Fruit fly (Drosophila melanogaster) whole organism, embryonic: ENCODE data around the gene CG31675.

Experiments
- ATbp ChIP-seq: fragments of 200-800 bp; sonication (Bioruptor generic); optimal IDR thresholded peaks from 2 replicates; lab custom pipeline; 2017; ENCODE audit warnings: missing biosample characterization, mild to moderate bottlenecking, missing genetic modification characterization, missing genetic modification reagents
- Abd-B ChIP-seq: fragments of 200-800 bp; sonication (Bioruptor generic); optimal IDR thresholded peaks from 2 replicates; lab custom pipeline; 2018; ENCODE audit warnings: missing biosample characterization, mild to moderate bottlenecking, missing genetic modification characterization, moderate library complexity
- Aef1 ChIP-seq: fragments of 200-800 bp; sonication (Bioruptor generic); IDR thresholded peaks from 3 replicates; pipeline ENCODE4 v1.3.6; 2022; ENCODE audit warnings: missing biosample characterization, missing genetic modification characterization
- CG10654 ChIP-seq: fragments of 200-800 bp; sonication (Bioruptor generic); optimal IDR thresholded peaks from 2 replicates; lab custom pipeline; 2016; ENCODE audit warnings: missing biosample characterization, missing genetic modification characterization
- CG15514 ChIP-seq: fragments of 200-800 bp; sonication (Bioruptor generic); optimal IDR thresholded peaks from 3 replicates; lab custom pipeline; 2017; ENCODE audit warnings: missing biosample characterization, missing genetic modification characterization, mild to moderate bottlenecking, moderate library complexity, missing genetic modification reagents
- CG2129 ChIP-seq: fragments of 200-800 bp; sonication (Bioruptor generic); IDR thresholded peaks from 2 replicates; pipeline ENCODE4 v1.3.6; 2022; ENCODE audit warnings: missing biosample characterization, missing genetic modification characterization; ENCODE audit not compliant: partially characterized antibody
- CG31365 ChIP-seq: fragments of 200-800 bp; sonication (Bioruptor generic); optimal IDR thresholded peaks from 2 replicates; lab custom pipeline; 2018; ENCODE audit warnings: missing biosample characterization, mild to moderate bottlenecking, missing genetic modification characterization
- CG31441 ChIP-seq: fragments of 200-800 bp; sonication (Bioruptor generic); IDR thresholded peaks from 2 replicates; pipeline ENCODE4 v1.3.6; 2022; ENCODE audit warnings: missing biosample characterization, missing genetic modification characterization
- CG32767 ChIP-seq: fragments of 200-800 bp; sonication (Bioruptor generic); IDR thresholded peaks from 2 replicates; pipeline ENCODE4 v1.3.6; 2022; ENCODE audit warnings: missing biosample characterization, missing genetic modification characterization
- CG32772 ChIP-seq: fragments of 200-800 bp; sonication (Bioruptor generic); IDR thresholded peaks from 2 replicates; pipeline ENCODE4 v1.3.6; 2022; ENCODE audit warnings: missing biosample characterization, missing genetic modification characterization
- CG33213 ChIP-seq: fragments of 200-800 bp; sonication (Bioruptor generic); optimal IDR thresholded peaks from 3 replicates; lab custom pipeline; 2016; ENCODE audit warnings: missing biosample characterization, missing genetic modification characterization
- CG34376 ChIP-seq: fragments of 200-800 bp; sonication (Bioruptor generic); optimal IDR thresholded peaks from 2 replicates; lab custom pipeline; 2018; ENCODE audit warnings: missing biosample characterization, mild to moderate bottlenecking, missing genetic modification characterization
- CG4360 ChIP-seq: fragments of 200-800 bp; sonication (Bioruptor generic); IDR thresholded peaks from 2 replicates; pipeline ENCODE4 v1.3.6; 2022; ENCODE audit warnings: missing biosample characterization, missing genetic modification characterization
- CG4707 ChIP-seq: fragments of 200-800 bp; sonication (Bioruptor generic); optimal IDR thresholded peaks from 2 replicates; lab custom pipeline; 2018; ENCODE audit warnings: missing biosample characterization, mild to moderate bottlenecking, missing genetic modification characterization, moderate library complexity
- CG4730 ChIP-seq: fragments of 200-800 bp; sonication (Bioruptor generic); IDR thresholded peaks from 2 replicates; pipeline ENCODE4 v1.3.6; 2022; ENCODE audit warnings: missing biosample characterization, missing genetic modification characterization
- CG6683 ChIP-seq: fragments of 200-800 bp; sonication (Bioruptor generic); optimal IDR thresholded peaks from 2 replicates; lab custom pipeline; 2017; ENCODE audit warnings: missing biosample characterization, mild to moderate bottlenecking, missing genetic modification characterization, missing genetic modification reagents
- CG7745 ChIP-seq: fragments of 200-800 bp; sonication (Bioruptor generic); optimal IDR thresholded peaks from 2 replicates; lab custom pipeline; 2018; ENCODE audit warnings: missing biosample characterization, mild to moderate bottlenecking, missing genetic modification characterization, moderate library complexity
- CG7987 ChIP-seq: fragments of 200-800 bp; sonication (Bioruptor generic); optimal IDR thresholded peaks from 2 replicates; lab custom pipeline; 2018; ENCODE audit warnings: missing biosample characterization, mild to moderate bottlenecking, missing genetic modification characterization, moderate library complexity
- CG8290 ChIP-seq, 3 experiments: fragments of 200-800 bp; sonication (Bioruptor generic); optimal IDR thresholded peaks; 2 replicates each; lab custom pipeline; 2016 to 2019; ENCODE audit warnings: missing biosample characterization in 3 of 3, missing genetic modification characterization in 3 of 3, mild to moderate bottlenecking in 2 of 3, moderate library complexity in 1 of 3
- Dbx ChIP-seq: fragments of 200-800 bp; sonication (Bioruptor generic); IDR thresholded peaks from 3 replicates; pipeline ENCODE4 v1.3.6; 2022; ENCODE audit warnings: missing biosample characterization, missing genetic modification characterization
- Dip2 ChIP-seq: fragments of 200-800 bp; sonication (Bioruptor generic); IDR thresholded peaks from 2 replicates; pipeline ENCODE4 v1.3.6; 2022; ENCODE audit warnings: missing biosample characterization, missing genetic modification characterization
- Dll ChIP-seq: fragments of 200-800 bp; sonication (Bioruptor generic); IDR thresholded peaks from 4 replicates; pipeline ENCODE4 v1.3.6; 2022; ENCODE audit warnings: missing biosample characterization, missing genetic modification characterization; ENCODE audit not compliant: partially characterized antibody
- Drgx ChIP-seq: fragments of 200-800 bp; sonication (Bioruptor generic); IDR thresholded peaks from 2 replicates; pipeline ENCODE4 v1.3.6; 2022; ENCODE audit warnings: missing biosample characterization, missing genetic modification characterization
- HLH54F ChIP-seq: fragments of 200-800 bp; sonication (Bioruptor generic); optimal IDR thresholded peaks from 3 replicates; lab custom pipeline; 2016; ENCODE audit warnings: missing biosample characterization, missing genetic modification characterization
- HmgZ ChIP-seq: fragments of 200-800 bp; sonication (Bioruptor generic); optimal IDR thresholded peaks from 2 replicates; lab custom pipeline; 2018; ENCODE audit warnings: missing biosample characterization, mild to moderate bottlenecking, missing genetic modification characterization
- Hr78 ChIP-seq, 2 experiments: fragments of 200-800 bp in 1 of 2; fragments of >200 bp in 1 of 2; sonication (Bioruptor generic) in 1 of 2; optimal IDR thresholded peaks; 2 replicates each; lab custom pipeline; 2017 to 2019; ENCODE audit warnings: missing biosample characterization in 2 of 2, missing genetic modification characterization in 2 of 2, mild to moderate bottlenecking in 1 of 2, moderate library complexity in 1 of 2
- Myb ChIP-seq: fragments of 200-800 bp; sonication (Bioruptor generic); optimal IDR thresholded peaks from 2 replicates; lab custom pipeline; 2016; ENCODE audit warnings: missing biosample characterization, missing genetic modification characterization
- Oaz ChIP-seq: fragments of 200-800 bp; sonication (Bioruptor generic); IDR thresholded peaks from 2 replicates; pipeline ENCODE4 v1.3.6; 2022; ENCODE audit warnings: missing biosample characterization, missing genetic modification characterization
- Oli ChIP-seq: fragments of 200-800 bp; sonication (Bioruptor generic); optimal IDR thresholded peaks from 2 replicates; lab custom pipeline; 2018; ENCODE audit warnings: missing biosample characterization, mild to moderate bottlenecking, missing genetic modification characterization, moderate library complexity
- Sox100B ChIP-seq: fragments of 200-800 bp; sonication (Bioruptor generic); optimal IDR thresholded peaks from 3 replicates; lab custom pipeline; 2018; ENCODE audit warnings: missing biosample characterization, mild to moderate bottlenecking, missing genetic modification characterization
- Spps ChIP-seq: fragments of 200-800 bp; sonication (Bioruptor generic); optimal IDR thresholded peaks from 2 replicates; lab custom pipeline; 2018; ENCODE audit warnings: missing biosample characterization, mild to moderate bottlenecking, missing genetic modification characterization
- Usf ChIP-seq: fragments of 200-800 bp; sonication (Bioruptor generic); optimal IDR thresholded peaks from 2 replicates; lab custom pipeline; 2017; ENCODE audit warnings: missing genotype, missing biosample characterization, missing genetic modification characterization
- Xrp1 ChIP-seq: fragments of 200-800 bp; sonication (Bioruptor generic); IDR thresholded peaks from 2 replicates; pipeline ENCODE4 v1.3.6; 2022; ENCODE audit warnings: missing biosample characterization, missing genetic modification characterization
- dimm ChIP-seq: fragments of 200-800 bp; sonication (Bioruptor generic); IDR thresholded peaks from 2 replicates; pipeline ENCODE4 v1.3.6; 2022; ENCODE audit warnings: missing biosample characterization, missing genetic modification characterization
- ems ChIP-seq: fragments of 200-800 bp; sonication (Bioruptor generic); optimal IDR thresholded peaks from 3 replicates; lab custom pipeline; 2016; ENCODE audit warnings: missing biosample characterization, missing genetic modification characterization
- esg ChIP-seq: fragments of 200-800 bp; sonication (Bioruptor generic); conservative IDR thresholded peaks from 2 replicates; pipeline ENCODE4 v1.3.6; 2022; ENCODE audit warnings: missing biosample characterization, missing genetic modification characterization
- grn ChIP-seq: fragments of 200-800 bp; sonication (Bioruptor generic); optimal IDR thresholded peaks from 3 replicates; lab custom pipeline; 2017; ENCODE audit warnings: missing biosample characterization, missing genetic modification characterization
- h ChIP-seq: fragments of >200 bp; optimal IDR thresholded peaks from 2 replicates; lab custom pipeline; 2017
- jing ChIP-seq: fragments of 200-800 bp; sonication (Bioruptor generic); optimal IDR thresholded peaks from 2 replicates; lab custom pipeline; 2018; ENCODE audit warnings: missing biosample characterization, mild to moderate bottlenecking, missing genetic modification characterization
- knrl ChIP-seq: fragments of 200-800 bp; sonication (Bioruptor generic); IDR thresholded peaks from 3 replicates; pipeline ENCODE4 v1.3.6; 2022; ENCODE audit warnings: missing biosample characterization, missing genetic modification characterization; ENCODE audit not compliant: partially characterized antibody
- nom ChIP-seq: fragments of 200-800 bp; sonication (Bioruptor generic); optimal IDR thresholded peaks from 2 replicates; lab custom pipeline; 2017; ENCODE audit warnings: missing biosample characterization, missing genetic modification characterization, mild to moderate bottlenecking, moderate library complexity, missing genetic modification reagents
- pb ChIP-seq: fragments of 200-800 bp; sonication (Bioruptor generic); optimal IDR thresholded peaks from 3 replicates; lab custom pipeline; 2016; ENCODE audit warnings: missing biosample characterization, missing genetic modification characterization
- row ChIP-seq: fragments of 200-800 bp; sonication (Bioruptor generic); IDR thresholded peaks from 3 replicates; pipeline ENCODE4 v1.3.6; 2022; ENCODE audit warnings: missing biosample characterization, missing genetic modification characterization
- sens-2 ChIP-seq: fragments of 200-800 bp; sonication (Bioruptor generic); IDR thresholded peaks from 2 replicates; pipeline ENCODE4 v1.3.6; 2022; ENCODE audit warnings: missing biosample characterization, missing genetic modification characterization
- sr ChIP-seq: fragments of 200-800 bp; sonication (Bioruptor generic); IDR thresholded peaks from 3 replicates; pipeline ENCODE4 v1.3.6; 2022; ENCODE audit warnings: missing biosample characterization, missing genetic modification characterization
- stc ChIP-seq: fragments of 200-800 bp; sonication (Bioruptor generic); IDR thresholded peaks from 2 replicates; pipeline ENCODE4 v1.3.6; 2022; ENCODE audit warnings: missing biosample characterization, missing genetic modification characterization
- stwl ChIP-seq: fragments of 200-800 bp; sonication (Bioruptor generic); optimal IDR thresholded peaks from 3 replicates; lab custom pipeline; 2018; ENCODE audit warnings: missing biosample characterization, mild to moderate bottlenecking, missing genetic modification characterization, moderate library complexity
- tap ChIP-seq: fragments of 200-800 bp; optimal IDR thresholded peaks from 3 replicates; lab custom pipeline; 2019; ENCODE audit warnings: missing biosample characterization, mild to moderate bottlenecking, missing genetic modification characterization, moderate library complexity
- tin ChIP-seq: fragments of 200-800 bp; sonication (Bioruptor generic); optimal IDR thresholded peaks from 3 replicates; lab custom pipeline; 2016; ENCODE audit warnings: missing biosample characterization, missing genetic modification characterization
- wor ChIP-seq: fragments of 200-800 bp; sonication (Bioruptor generic); IDR thresholded peaks from 2 replicates; pipeline ENCODE4 v1.3.6; 2022; ENCODE audit warnings: missing biosample characterization, missing genetic modification characterization

The CG31675 gene

DNA sequence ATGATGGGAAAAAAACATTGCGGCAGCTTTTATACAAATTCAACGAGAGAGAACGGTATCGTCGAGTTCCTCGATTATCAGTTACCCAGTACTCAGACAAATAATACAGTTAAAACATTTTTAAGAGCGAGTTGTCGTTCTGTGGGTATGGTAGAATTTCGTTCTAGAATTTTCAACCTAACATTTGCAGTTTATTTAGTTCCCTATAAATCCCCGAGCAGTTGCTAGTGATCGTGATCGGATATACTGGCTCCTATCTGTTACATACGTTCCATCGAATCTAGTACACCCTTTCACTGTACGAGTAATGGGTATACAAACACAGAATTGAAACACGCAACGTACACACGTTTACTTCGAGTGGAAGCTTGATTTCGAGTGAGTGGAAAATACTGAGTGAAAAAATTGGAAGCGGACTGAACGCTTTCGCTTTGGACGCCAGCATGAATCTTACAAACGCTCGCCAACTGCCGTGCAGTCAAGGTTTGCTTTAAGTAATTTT lies 2.7 kb upstream of the CG31675 start, which contains the start of gene CG9338 (continued):
- peak; percentile 86 for TF ChIP-seq CG15514 (GFP tag; lab: Kevin White, UChicago)
- peak; percentile 92 for TF ChIP-seq Sox100B
- peak; percentile 81 for TF ChIP-seq CG32767 (GFP tag; lab: Robert Waterston, UW)
- TF ChIP-seq Hr78 (GFP tag; optimal IDR thresholded peaks at IDR 0.05; lab: Kevin White, UChicago) = peak in 1 of 2 experiments; percentile 57
- TF ChIP-seq Dll (GFP tag; lab: Robert Waterston, UW) = no peak
- peak; percentile 88 for TF ChIP-seq CG6683 (GFP tag; lab: Kevin White, UChicago)
- peak; percentile 75; the same call in 2 of the 3 replicates for TF ChIP-seq Aef1 (GFP tag; lab: Robert Waterston, UW)
- TF ChIP-seq Usf (GFP tag; lab: Kevin White, UChicago) = peak; percentile 47
- TF ChIP-seq Xrp1 (GFP tag; lab: Robert Waterston, UW) = peak; percentile 95
- TF ChIP-seq stwl (tag; lab: Kevin White, UChicago) = no peak
- TF ChIP-seq knrl (GFP tag; lab: Robert Waterston, UW) = no peak
- no peak for TF ChIP-seq Dip2 (GFP tag; lab: Robert Waterston, UW)
- TF ChIP-seq Oaz = no peak; the same call in 1 of the 2 replicates
- TF ChIP-seq CG2129 (GFP tag; lab: Robert Waterston, UW) = no peak
- TF ChIP-seq tin (GFP tag; lab: Kevin White, UChicago) = peak; percentile 67
- peak; percentile 61 for TF ChIP-seq CG4360
- peak; percentile 76 for TF ChIP-seq esg (GFP tag; lab: Robert Waterston, UW)
- TF ChIP-seq CG4707 (GFP tag; lab: Kevin White, UChicago) = peak; percentile 11
- TF ChIP-seq Drgx (GFP tag; lab: Robert Waterston, UW) = peak; percentile 92
- peak; percentile 13; the same call in 1 of the 3 replicates for TF ChIP-seq sr
- TF ChIP-seq stc (GFP tag; lab: Robert Waterston, UW) = peak; percentile 95
- TF ChIP-seq wor = peak; percentile 67
- peak; percentile 77 for TF ChIP-seq Oli (tag; lab: Kevin White, UChicago)
- peak; percentile 88 for TF ChIP-seq CG4730
- TF ChIP-seq Dbx (GFP tag; lab: Robert Waterston, UW) = peak; percentile 77
- TF ChIP-seq grn (GFP tag; lab: Kevin White, UChicago) = peak; percentile 11
- peak; percentile 88 for TF ChIP-seq CG10654 (GFP tag; lab: Kevin White, UChicago)
- TF ChIP-seq ems (GFP tag; lab: Kevin White, UChicago) = peak; percentile 86
- peak; percentile 68 for TF ChIP-seq Myb (GFP tag; lab: Kevin White, UChicago)
- peak; percentile 84 for TF ChIP-seq CG7987
- peak; percentile 40 for TF ChIP-seq CG8290 (GFP tag; optimal IDR thresholded peaks at IDR 0.05; lab: Kevin White, UChicago)
- peak; percentile 14 to 60 for TF ChIP-seq CG8290 (tag; optimal IDR thresholded peaks at IDR 0.05; lab: Kevin White, UChicago)
- peak; percentile 85 for TF ChIP-seq Spps
- peak; percentile 85 for TF ChIP-seq HmgZ (tag; lab: Kevin White, UChicago)
- TF ChIP-seq ATbp (GFP tag; lab: Kevin White, UChicago) = peak; percentile 74
- TF ChIP-seq CG33213 = peak; percentile 70
- 0 out of 2 replicates have a peak, but pooled peaks have one; percentile 11 for TF ChIP-seq sens-2 (GFP tag; lab: Robert Waterston, UW)
- peak; percentile 59 for TF ChIP-seq jing (GFP tag; lab: Kevin White, UChicago)
- TF ChIP-seq CG34376 = peak; percentile 92
- TF ChIP-seq CG7745 (tag; lab: Kevin White, UChicago) = no peak
- TF ChIP-seq pb (GFP tag; lab: Kevin White, UChicago) = peak; percentile 64
- no peak for TF ChIP-seq nom (GFP tag; lab: Kevin White, UChicago)
- TF ChIP-seq Abd-B = peak; percentile 67
- no peak for TF ChIP-seq h (lab: Kevin White, UChicago)
- TF ChIP-seq tap (tag; lab: Kevin White, UChicago) = peak; percentile 94
- TF ChIP-seq CG31365 (tag; lab: Kevin White, UChicago) = peak; percentile 87
- TF ChIP-seq dimm (GFP tag; lab: Robert Waterston, UW) = no peak
- TF ChIP-seq CG32772 = no peak; the same call in 1 of the 2 replicates
- peak; percentile 99 for TF ChIP-seq row (GFP tag; lab: Robert Waterston, UW)
- TF ChIP-seq HLH54F (GFP tag; lab: Kevin White, UChicago) = peak; percentile 73
- peak; percentile 97 for TF ChIP-seq CG31441 (GFP tag; lab: Robert Waterston, UW)
